Worm (Caenorhabditis elegans) whole organism, L2 larva: ENCODE measurements around the gene T01D3.3.
A peak's percentile ranks its signal among the peaks of the same experiment; 100 is the strongest.

Experiments used
- C34F6.9 ChIP-seq: fragments of 150-350 bp; optimal IDR thresholded peaks from 2 replicates; lab custom pipeline; 2014; ENCODE audit warnings: missing biosample characterization, missing genetic modification characterization
- F13H6.1 ChIP-seq: sonication (generic microtip); optimal IDR thresholded peaks from 2 replicates; lab custom pipeline; 2016; ENCODE audit warnings: missing genetic modification characterization, missing compliant biosample characterization
- R02D3.7 ChIP-seq: fragments of 150-350 bp; optimal IDR thresholded peaks from 2 replicates; lab custom pipeline; 2014; ENCODE audit warnings: missing biosample characterization, missing genetic modification characterization
- Y55F3AM.14 ChIP-seq: fragments of 200-800 bp; sonication (Bioruptor generic); optimal IDR thresholded peaks from 2 replicates; lab custom pipeline; 2018; ENCODE audit warnings: mild to moderate bottlenecking, missing genetic modification characterization, missing compliant biosample characterization
- ZK546.5 ChIP-seq: sonication (generic microtip); optimal IDR thresholded peaks from 2 replicates; lab custom pipeline; 2017; ENCODE audit warnings: missing biosample characterization, missing genetic modification characterization
- alr-1 ChIP-seq: fragments of 150-350 bp; optimal IDR thresholded peaks from 2 replicates; lab custom pipeline; 2014; ENCODE audit warnings: missing biosample characterization, missing genetic modification characterization
- aly-2 ChIP-seq: fragments of 150-350 bp; optimal IDR thresholded peaks from 2 replicates; lab custom pipeline; 2014; ENCODE audit warnings: missing biosample characterization, missing genetic modification characterization
- ama-1 ChIP-seq: fragments of 150-350 bp; optimal IDR thresholded peaks from 2 replicates; lab custom pipeline; 2018; ENCODE audit warnings: inconsistent platforms
- blmp-1 ChIP-seq: sonication (generic microtip); optimal IDR thresholded peaks from 2 replicates; lab custom pipeline; 2017; ENCODE audit warnings: missing genetic modification characterization, mild to moderate bottlenecking, missing compliant biosample characterization, antibody characterized with exemption, moderate library complexity; ENCODE audit not compliant: insufficient read depth
- ceh-16 ChIP-seq: fragments of 150-350 bp; optimal IDR thresholded peaks from 2 replicates; lab custom pipeline; 2014; ENCODE audit warnings: missing biosample characterization, missing genetic modification characterization
- ceh-82 ChIP-seq: fragments of 150-350 bp; optimal IDR thresholded peaks from 2 replicates; lab custom pipeline; 2014; ENCODE audit warnings: missing biosample characterization, missing genetic modification characterization
- crh-2 ChIP-seq: sonication (generic microtip); optimal IDR thresholded peaks from 2 replicates; lab custom pipeline; 2017; ENCODE audit warnings: missing biosample characterization, missing genetic modification characterization
- dmd-4 ChIP-seq: sonication (generic microtip); optimal IDR thresholded peaks from 2 replicates; lab custom pipeline; 2017; ENCODE audit warnings: missing biosample characterization, missing genetic modification characterization
- egl-27 ChIP-seq: sonication (generic microtip); optimal IDR thresholded peaks from 3 replicates; lab custom pipeline; 2017; ENCODE audit warnings: missing biosample characterization, missing genetic modification reagents, missing genetic modification characterization
- elt-1 ChIP-seq: fragments of 150-350 bp; optimal IDR thresholded peaks from 2 replicates; lab custom pipeline; 2014; ENCODE audit warnings: missing biosample characterization, missing genetic modification characterization
- elt-3 ChIP-seq: sonication (generic microtip); optimal IDR thresholded peaks from 2 replicates; lab custom pipeline; 2017; ENCODE audit warnings: missing biosample characterization, missing genetic modification characterization
- fos-1 ChIP-seq: fragments of 150-350 bp; optimal IDR thresholded peaks from 2 replicates; lab custom pipeline; 2014; ENCODE audit warnings: missing biosample characterization, missing genetic modification characterization
- gmeb-1 ChIP-seq: fragments of 150-350 bp; optimal IDR thresholded peaks from 2 replicates; lab custom pipeline; 2014; ENCODE audit warnings: missing biosample characterization, missing genetic modification characterization
- lin-11 ChIP-seq: fragments of 150-350 bp; sonication (generic microtip); optimal IDR thresholded peaks from 2 replicates; lab custom pipeline; 2014; ENCODE audit warnings: missing biosample characterization, missing genetic modification characterization, inconsistent platforms, mixed read lengths
- lin-13 ChIP-seq: fragments of 150-350 bp; optimal IDR thresholded peaks from 2 replicates; lab custom pipeline; 2014; ENCODE audit warnings: missing biosample characterization, missing genetic modification reagents, missing genetic modification characterization
- lin-39 ChIP-seq: fragments of 150-350 bp; optimal IDR thresholded peaks from 2 replicates; lab custom pipeline; 2014; ENCODE audit warnings: missing biosample characterization, missing genetic modification reagents, missing genetic modification characterization
- lsy-2 ChIP-seq, 2 experiments: fragments of 150-350 bp in 1 of 2; sonication (generic microtip) in 1 of 2; optimal IDR thresholded peaks; 2 replicates each; lab custom pipeline; 2014 to 2017; ENCODE audit warnings: missing biosample characterization in 2 of 2, missing genetic modification characterization in 2 of 2
- mab-5 ChIP-seq: fragments of 150-350 bp; optimal IDR thresholded peaks from 2 replicates; lab custom pipeline; 2014; ENCODE audit warnings: missing biosample characterization, missing genetic modification characterization
- mbf-1 ChIP-seq: sonication (generic microtip); optimal IDR thresholded peaks from 2 replicates; lab custom pipeline; 2017; ENCODE audit warnings: missing biosample characterization, missing genetic modification characterization
- mdl-1 ChIP-seq, 2 experiments: fragments of 150-350 bp in 1 of 2; sonication (generic microtip) in 1 of 2; optimal IDR thresholded peaks; 2 replicates each; lab custom pipeline; 2017; ENCODE audit warnings: missing biosample characterization in 2 of 2, missing genetic modification characterization in 2 of 2
- nhr-10 ChIP-seq: sonication (generic microtip); optimal IDR thresholded peaks from 2 replicates; lab custom pipeline; 2017; ENCODE audit warnings: missing biosample characterization, missing genetic modification characterization
- nhr-11 ChIP-seq: fragments of 150-350 bp; optimal IDR thresholded peaks from 2 replicates; lab custom pipeline; 2014; ENCODE audit warnings: missing biosample characterization, missing genetic modification characterization
- nhr-12 ChIP-seq: fragments of 150-350 bp; optimal IDR thresholded peaks from 2 replicates; lab custom pipeline; 2014; ENCODE audit warnings: missing biosample characterization, missing genetic modification characterization
- nhr-129 ChIP-seq: fragments of 150-350 bp; optimal IDR thresholded peaks from 2 replicates; lab custom pipeline; 2014; ENCODE audit warnings: missing biosample characterization, missing genetic modification characterization
- nhr-21 ChIP-seq: fragments of 150-350 bp; optimal IDR thresholded peaks from 2 replicates; lab custom pipeline; 2014; ENCODE audit warnings: missing biosample characterization, missing genetic modification characterization
- nhr-23 ChIP-seq: fragments of 150-350 bp; optimal IDR thresholded peaks from 2 replicates; lab custom pipeline; 2014; ENCODE audit warnings: missing biosample characterization, missing genetic modification reagents, missing genetic modification characterization
- nhr-237 ChIP-seq: fragments of 150-350 bp; optimal IDR thresholded peaks from 2 replicates; lab custom pipeline; 2014; ENCODE audit warnings: missing biosample characterization, missing genetic modification characterization
- nhr-25 ChIP-seq: fragments of 150-350 bp; sonication (generic microtip); optimal IDR thresholded peaks from 3 replicates; lab custom pipeline; 2014; ENCODE audit warnings: missing biosample characterization, missing genetic modification characterization
- nhr-6 ChIP-seq: fragments of 150-350 bp; optimal IDR thresholded peaks from 2 replicates; lab custom pipeline; 2014; ENCODE audit warnings: missing biosample characterization, missing genetic modification characterization
- nhr-77 ChIP-seq: fragments of 150-350 bp; optimal IDR thresholded peaks from 2 replicates; lab custom pipeline; 2014; ENCODE audit warnings: missing biosample characterization, missing genetic modification characterization
- peb-1 ChIP-seq: fragments of 150-350 bp; optimal IDR thresholded peaks from 2 replicates; lab custom pipeline; 2014; ENCODE audit warnings: missing biosample characterization, missing genetic modification characterization
- sem-4 ChIP-seq: fragments of 150-350 bp; optimal IDR thresholded peaks from 2 replicates; lab custom pipeline; 2014; ENCODE audit warnings: missing biosample characterization, missing genetic modification reagents, missing genetic modification characterization
- skn-1 ChIP-seq: sonication (generic microtip); optimal IDR thresholded peaks from 2 replicates; lab custom pipeline; 2017; ENCODE audit warnings: missing biosample characterization, missing genetic modification characterization
- sma-3 ChIP-seq: sonication (generic microtip); optimal IDR thresholded peaks from 2 replicates; lab custom pipeline; 2016; ENCODE audit warnings: missing genetic modification reagents, missing genetic modification characterization, missing compliant biosample characterization
- sma-9 ChIP-seq, 2 experiments: fragments of 150-350 bp in 1 of 2; sonication (generic microtip) in 1 of 2; optimal IDR thresholded peaks; 2 replicates each; lab custom pipeline; 2014 to 2016; ENCODE audit warnings: missing genetic modification characterization in 2 of 2, mild to moderate bottlenecking in 1 of 2, missing biosample characterization in 1 of 2, missing compliant biosample characterization in 1 of 2, missing genetic modification reagents in 1 of 2, moderate library complexity in 1 of 2
- snpc-4 ChIP-seq: fragments of 150-350 bp; optimal IDR thresholded peaks from 2 replicates; lab custom pipeline; 2014; ENCODE audit warnings: missing biosample characterization, missing genetic modification characterization
- unc-39 ChIP-seq: fragments of 150-350 bp; optimal IDR thresholded peaks from 2 replicates; lab custom pipeline; 2014; ENCODE audit warnings: missing biosample characterization, missing genetic modification characterization
- unc-55 ChIP-seq: fragments of 150-350 bp; sonication (generic microtip); optimal IDR thresholded peaks from 3 replicates; lab custom pipeline; 2014; ENCODE audit warnings: missing biosample characterization, missing genetic modification reagents, missing genetic modification characterization
- unc-62 ChIP-seq: fragments of 150-350 bp; optimal IDR thresholded peaks from 2 replicates; lab custom pipeline; 2014; ENCODE audit warnings: missing biosample characterization, missing genetic modification reagents, missing genetic modification characterization
- zag-1 ChIP-seq: fragments of 150-350 bp; optimal IDR thresholded peaks from 2 replicates; lab custom pipeline; 2014; ENCODE audit warnings: missing biosample characterization, missing genetic modification characterization
- ztf-1 ChIP-seq: fragments of 200-800 bp; sonication (Bioruptor generic); conservative IDR thresholded peaks from 2 replicates; pipeline ENCODE4 v1.3.6; 2022; ENCODE audit warnings: missing genetic modification characterization, missing compliant biosample characterization
- ztf-11 ChIP-seq: sonication (generic microtip); optimal IDR thresholded peaks from 2 replicates; lab custom pipeline; 2017; ENCODE audit warnings: missing biosample characterization, missing genetic modification characterization
- ztf-4 ChIP-seq: fragments of 150-350 bp; optimal IDR thresholded peaks from 2 replicates; lab custom pipeline; 2014; ENCODE audit warnings: missing biosample characterization, missing genetic modification characterization

T01D3.3 gene

ce11 chrV:13711060-13711459 lies 7.0 kb downstream of the T01D3.3 start, which contains the start of gene srx-96:
Gene srx-96, plus strand, starts transcription at chrV:13711360.
- no peak for TF ChIP-seq Y55F3AM.14 (GFP tag; lab: Kevin White, UChicago)
- no peak for TF ChIP-seq aly-2 (tag; lab: Kevin White, UChicago)
- no peak for TF ChIP-seq peb-1 (tag; lab: Kevin White, UChicago)
- TF ChIP-seq nhr-23 (tag; lab: Kevin White, UChicago) = no peak

ce11 chrV:13715223-13715686 lies 11.2 kb downstream of the T01D3.3 start, which contains the start of gene zipt-9:
Gene zipt-9, minus strand, starts transcription at chrV:13715273.
- TF ChIP-seq ceh-16 (tag; lab: Kevin White, UChicago) (no peak), R02D3.7 (no peak), nhr-10 (tag; lab: Kevin White, UChicago) (no peak), nhr-77 (tag; lab: Kevin White, UChicago) (no peak), lsy-2 (tag; optimal IDR thresholded peaks at IDR 0.05; lab: Kevin White, UChicago) (peak; percentile 50 to 86), nhr-237 (tag; lab: Kevin White, UChicago) (no peak), nhr-11 (tag; lab: Kevin White, UChicago) (no peak), dmd-4 (no peak), elt-1 (tag; lab: Kevin White, UChicago) (no peak), sem-4 (tag; lab: Kevin White, UChicago) (peak; percentile 53), aly-2 (tag; lab: Kevin White, UChicago) (no peak), ztf-11 (tag; lab: Kevin White, UChicago) (no peak), F13H6.1 (tag; lab: Kevin White, UChicago) (peak; percentile 73), nhr-21 (peak; percentile 65), ztf-1 (GFP tag; lab: Robert Waterston, UW) (no peak), C34F6.9 (tag; lab: Kevin White, UChicago) (peak; percentile 92), mbf-1 (tag; lab: Kevin White, UChicago) (no peak), snpc-4 (tag; lab: Kevin White, UChicago) (peak; percentile 10), alr-1 (no peak), egl-27 (tag; lab: Kevin White, UChicago) (peak; percentile 65), ama-1 (no peak), lin-11 (tag; lab: Kevin White, UChicago) (peak; percentile 57), unc-39 (tag; lab: Kevin White, UChicago) (no peak), skn-1 (tag; lab: Kevin White, UChicago) (no peak), sma-3 (peak; percentile 94), lin-13 (GFP tag; lab: Kevin White, UChicago) (no peak), Y55F3AM.14 (GFP tag; lab: Kevin White, UChicago) (peak; percentile 20), ztf-4 (tag; lab: Kevin White, UChicago) (no peak), fos-1 (peak; percentile 70), ZK546.5 (no peak), mab-5 (tag; lab: Kevin White, UChicago) (no peak), nhr-129 (tag; lab: Kevin White, UChicago) (peak; percentile 77), unc-62 (GFP tag; lab: Kevin White, UChicago) (no peak), peb-1 (tag; lab: Kevin White, UChicago) (no peak), mdl-1 (tag; optimal IDR thresholded peaks at IDR 0.05; lab: Kevin White, UChicago) (no peak), gmeb-1 (tag; lab: Kevin White, UChicago) (peak; percentile 73), nhr-23 (tag; lab: Kevin White, UChicago) (no peak), lin-39 (tag; lab: Kevin White, UChicago) (no peak), sma-9 (GFP tag; optimal IDR thresholded peaks at IDR 0.05; lab: Kevin White, UChicago) (peak; percentile 84), sma-9 (tag; optimal IDR thresholded peaks at IDR 0.05; lab: Kevin White, UChicago) (no peak), elt-3 (no peak), nhr-25 (tag; lab: Kevin White, UChicago) (no peak), nhr-12 (no peak), unc-55 (GFP tag; lab: Kevin White, UChicago) (peak; percentile 90), nhr-6 (tag; lab: Kevin White, UChicago) (no peak), crh-2 (tag; lab: Kevin White, UChicago) (peak; percentile 89), zag-1 (peak; percentile 36), ceh-82 (tag; lab: Kevin White, UChicago) (peak; percentile 41), blmp-1 (peak; percentile 64)
